Fruit fly (Drosophila melanogaster) whole organism, embryonic: Measurements from ENCODE around the gene Cpr12A.

Experiments
- BEAF-32 ChIP-seq: fragments of 200-800 bp; sonication (Bioruptor generic); optimal IDR thresholded peaks from 3 replicates; lab custom pipeline; 2017; ENCODE audit warnings: missing biosample characterization, missing genetic modification characterization, mild to moderate bottlenecking, moderate library complexity, missing genetic modification reagents
- Blimp-1 ChIP-seq: fragments of 200-800 bp; sonication (Bioruptor generic); optimal IDR thresholded peaks from 3 replicates; lab custom pipeline; 2018; ENCODE audit warnings: missing biosample characterization, missing genetic modification characterization, mild to moderate bottlenecking, moderate library complexity, missing genetic modification reagents
- BtbVII ChIP-seq: fragments of 200-800 bp; sonication (Bioruptor generic); optimal IDR thresholded peaks from 3 replicates; lab custom pipeline; 2017; ENCODE audit warnings: missing biosample characterization, mild to moderate bottlenecking, missing genetic modification characterization
- CG10209 ChIP-seq: fragments of 200-800 bp; sonication (Bioruptor generic); optimal IDR thresholded peaks from 3 replicates; lab custom pipeline; 2017; ENCODE audit warnings: missing biosample characterization, mild to moderate bottlenecking, missing genetic modification characterization, missing genetic modification reagents
- CG10543 ChIP-seq: fragments of 200-800 bp; sonication (Bioruptor generic); optimal IDR thresholded peaks from 3 replicates; lab custom pipeline; 2017; ENCODE audit warnings: missing biosample characterization, mild to moderate bottlenecking, missing genetic modification characterization, moderate library complexity
- CG11695 ChIP-seq: fragments of 200-800 bp; sonication (Bioruptor generic); IDR thresholded peaks from 3 replicates; pipeline ENCODE4 v1.3.6; 2022; ENCODE audit warnings: missing biosample characterization, missing genetic modification characterization
- CG12071 ChIP-seq: fragments of 200-800 bp; sonication (Bioruptor generic); optimal IDR thresholded peaks from 3 replicates; lab custom pipeline; 2018; ENCODE audit warnings: missing biosample characterization, mild to moderate bottlenecking, missing genetic modification characterization
- CG13424 ChIP-seq: fragments of 200-800 bp; sonication (Bioruptor generic); optimal IDR thresholded peaks from 2 replicates; lab custom pipeline; 2019; ENCODE audit warnings: missing biosample characterization, mild to moderate bottlenecking, missing genetic modification characterization, moderate library complexity
- CG15514 ChIP-seq: fragments of 200-800 bp; sonication (Bioruptor generic); optimal IDR thresholded peaks from 3 replicates; lab custom pipeline; 2017; ENCODE audit warnings: missing biosample characterization, missing genetic modification characterization, mild to moderate bottlenecking, moderate library complexity, missing genetic modification reagents
- CG17359 ChIP-seq: fragments of 200-800 bp; sonication (Bioruptor generic); optimal IDR thresholded peaks from 3 replicates; lab custom pipeline; 2018; ENCODE audit warnings: missing biosample characterization, mild to moderate bottlenecking, missing genetic modification characterization, moderate library complexity
- CG18011 ChIP-seq: fragments of 200-800 bp; sonication (Bioruptor generic); optimal IDR thresholded peaks from 2 replicates; lab custom pipeline; 2017; ENCODE audit warnings: missing biosample characterization, missing genetic modification characterization, mild to moderate bottlenecking, moderate library complexity, missing genotype
- CG18599 ChIP-seq: fragments of 200-800 bp; sonication (Bioruptor generic); optimal IDR thresholded peaks from 3 replicates; lab custom pipeline; 2017; ENCODE audit warnings: missing biosample characterization, missing genetic modification characterization, mild to moderate bottlenecking, moderate library complexity, missing genetic modification reagents
- CG2199 ChIP-seq: fragments of 200-800 bp; sonication (Bioruptor generic); IDR thresholded peaks from 3 replicates; pipeline ENCODE4 v1.3.6; 2022; ENCODE audit warnings: missing biosample characterization, missing genetic modification characterization
- CG3407 ChIP-seq: fragments of 200-800 bp; sonication (Bioruptor generic); optimal IDR thresholded peaks from 2 replicates; lab custom pipeline; 2018; ENCODE audit warnings: missing biosample characterization, mild to moderate bottlenecking, missing genetic modification characterization
- CG43689 ChIP-seq: fragments of 200-800 bp; sonication (Bioruptor generic); IDR thresholded peaks from 2 replicates; pipeline ENCODE4 v1.3.6; 2022; ENCODE audit warnings: missing biosample characterization, missing genetic modification characterization
- CG5180 ChIP-seq: fragments of 200-800 bp; sonication (Bioruptor generic); optimal IDR thresholded peaks from 3 replicates; lab custom pipeline; 2017; ENCODE audit warnings: missing biosample characterization, missing genetic modification characterization, mild to moderate bottlenecking, moderate library complexity, missing genetic modification reagents
- CG7271 ChIP-seq: fragments of 200-800 bp; sonication (Bioruptor generic); optimal IDR thresholded peaks from 2 replicates; lab custom pipeline; 2018; ENCODE audit warnings: missing biosample characterization, mild to moderate bottlenecking, missing genetic modification characterization, moderate library complexity
- CHES-1-like ChIP-seq: fragments of 200-800 bp; sonication (Bioruptor generic); optimal IDR thresholded peaks from 2 replicates; lab custom pipeline; 2016; ENCODE audit warnings: missing biosample characterization, missing genetic modification characterization
- Dfd ChIP-seq, 2 experiments: fragments of >200 bp; optimal IDR thresholded peaks; 2 replicates each; lab custom pipeline; 2017; ENCODE audit warnings: missing biosample characterization in 2 of 2, missing genetic modification characterization in 2 of 2
- Dip3 ChIP-seq: fragments of 200-800 bp; sonication (Bioruptor generic); optimal IDR thresholded peaks from 3 replicates; lab custom pipeline; 2016; ENCODE audit warnings: missing biosample characterization, missing genetic modification characterization
- Dp ChIP-seq: fragments of 200-800 bp; sonication (Bioruptor generic); optimal IDR thresholded peaks from 2 replicates; lab custom pipeline; 2018; ENCODE audit warnings: missing biosample characterization, mild to moderate bottlenecking, missing genetic modification characterization, moderate library complexity
- ERR ChIP-seq: fragments of 200-800 bp; sonication (Bioruptor generic); optimal IDR thresholded peaks from 2 replicates; lab custom pipeline; 2016; ENCODE audit warnings: missing biosample characterization, missing genetic modification characterization
- Hr3 ChIP-seq: fragments of 200-800 bp; sonication (Bioruptor generic); optimal IDR thresholded peaks from 3 replicates; lab custom pipeline; 2016; ENCODE audit warnings: missing biosample characterization, missing genetic modification characterization
- Lim3 ChIP-seq: fragments of 200-800 bp; sonication (Bioruptor generic); IDR thresholded peaks from 2 replicates; pipeline ENCODE4 v1.3.6; 2022; ENCODE audit warnings: missing biosample characterization, missing genetic modification characterization
- Med ChIP-seq: fragments of 200-800 bp; sonication (Bioruptor generic); peaks from one replicate; lab custom pipeline; 2016; ENCODE audit warnings: missing biosample characterization, missing genetic modification characterization, mild to moderate bottlenecking, inconsistent platforms, moderate library complexity
- Meics ChIP-seq: fragments of 200-800 bp; sonication (Bioruptor generic); optimal IDR thresholded peaks from 2 replicates; lab custom pipeline; 2017; ENCODE audit warnings: missing biosample characterization, mild to moderate bottlenecking, missing genetic modification characterization
- PHDP ChIP-seq: fragments of 200-800 bp; sonication (Bioruptor generic); optimal IDR thresholded peaks from 3 replicates; lab custom pipeline; 2018; ENCODE audit warnings: missing biosample characterization, mild to moderate bottlenecking, missing genetic modification characterization, moderate library complexity
- Sox100B ChIP-seq: fragments of 200-800 bp; sonication (Bioruptor generic); optimal IDR thresholded peaks from 3 replicates; lab custom pipeline; 2018; ENCODE audit warnings: missing biosample characterization, mild to moderate bottlenecking, missing genetic modification characterization
- Sox102F ChIP-seq: fragments of 200-800 bp; sonication (Bioruptor generic); optimal IDR thresholded peaks from 2 replicates; lab custom pipeline; 2018; ENCODE audit warnings: missing biosample characterization, mild to moderate bottlenecking, missing genetic modification characterization, moderate library complexity
- crol ChIP-seq: fragments of 200-800 bp; sonication (Bioruptor generic); IDR thresholded peaks from 2 replicates; pipeline ENCODE4 v1.3.6; 2022; ENCODE audit warnings: missing biosample characterization, missing genetic modification characterization
- dysf ChIP-seq: fragments of 200-800 bp; sonication (Bioruptor generic); IDR thresholded peaks from 3 replicates; pipeline ENCODE4 v1.3.6; 2022; ENCODE audit warnings: missing biosample characterization, missing genetic modification characterization
- fd102C ChIP-seq: fragments of 200-800 bp; sonication (Bioruptor generic); optimal IDR thresholded peaks from 2 replicates; lab custom pipeline; 2018; ENCODE audit warnings: missing biosample characterization, mild to moderate bottlenecking, missing genetic modification characterization, moderate library complexity
- fd64A ChIP-seq: fragments of 200-800 bp; sonication (Bioruptor generic); optimal IDR thresholded peaks from 3 replicates; lab custom pipeline; 2018; ENCODE audit warnings: missing biosample characterization, mild to moderate bottlenecking, missing genetic modification characterization
- ftz-f1 ChIP-seq: fragments of 200-800 bp; sonication (Bioruptor generic); optimal IDR thresholded peaks from 2 replicates; lab custom pipeline; 2016; ENCODE audit warnings: missing biosample characterization, missing genetic modification characterization
- gem ChIP-seq: fragments of 200-800 bp; sonication (Bioruptor generic); optimal IDR thresholded peaks from 2 replicates; lab custom pipeline; 2019; ENCODE audit warnings: missing biosample characterization, mild to moderate bottlenecking, missing genetic modification characterization, moderate library complexity
- hkb ChIP-seq, 2 experiments: fragments of 200-800 bp in 1 of 2; fragments of >200 bp in 1 of 2; sonication (Bioruptor generic) in 1 of 2; IDR thresholded peaks in 1 of 2; optimal IDR thresholded peaks in 1 of 2; 2 replicates each; pipeline versions ENCODE4 v1.3.6 to Lab custom; 2017 to 2022; ENCODE audit warnings: missing biosample characterization in 1 of 2, missing genetic modification characterization in 1 of 2
- klu ChIP-seq: fragments of 200-800 bp; sonication (Bioruptor generic); IDR thresholded peaks from 2 replicates; pipeline ENCODE4 v1.3.6; 2022; ENCODE audit warnings: missing biosample characterization, missing genetic modification characterization
- kni ChIP-seq: fragments of 200-800 bp; sonication (Bioruptor generic); optimal IDR thresholded peaks from 3 replicates; lab custom pipeline; 2017; ENCODE audit warnings: mild to moderate bottlenecking, missing biosample characterization, missing genetic modification reagents, missing genetic modification characterization
- lab ChIP-seq: fragments of 200-800 bp; sonication (Bioruptor generic); optimal IDR thresholded peaks from 3 replicates; lab custom pipeline; 2017; ENCODE audit warnings: missing biosample characterization, missing genetic modification characterization, mild to moderate bottlenecking, moderate library complexity, missing genetic modification reagents
- lbe ChIP-seq: fragments of 200-800 bp; sonication (Bioruptor generic); optimal IDR thresholded peaks from 2 replicates; lab custom pipeline; 2016; ENCODE audit warnings: missing biosample characterization, mild to moderate bottlenecking, missing genetic modification characterization
- luna ChIP-seq: fragments of 200-800 bp; sonication (Bioruptor generic); optimal IDR thresholded peaks from 2 replicates; lab custom pipeline; 2016; ENCODE audit warnings: missing biosample characterization, missing genetic modification characterization
- mld ChIP-seq: fragments of 200-800 bp; sonication (Bioruptor generic); IDR thresholded peaks from 3 replicates; pipeline ENCODE4 v1.3.6; 2022; ENCODE audit warnings: missing biosample characterization, missing genetic modification characterization; ENCODE audit not compliant: partially characterized antibody
- odd ChIP-seq: fragments of 200-800 bp; sonication (Bioruptor generic); optimal IDR thresholded peaks from 2 replicates; lab custom pipeline; 2017; ENCODE audit warnings: missing biosample characterization, mild to moderate bottlenecking, missing genetic modification characterization
- pzg ChIP-seq: fragments of 200-800 bp; sonication (Bioruptor generic); optimal IDR thresholded peaks from 3 replicates; lab custom pipeline; 2018; ENCODE audit warnings: missing biosample characterization, mild to moderate bottlenecking, missing genetic modification characterization, moderate library complexity
- rib ChIP-seq: fragments of 200-800 bp; sonication (Bioruptor generic); IDR thresholded peaks from 2 replicates; pipeline ENCODE4 v1.3.6; 2022; ENCODE audit warnings: missing biosample characterization, missing genetic modification characterization
- sens ChIP-seq: fragments of 200-800 bp; sonication (Bioruptor generic); peaks from one replicate; lab custom pipeline; 2016; ENCODE audit warnings: missing biosample characterization, missing genetic modification characterization
- sob ChIP-seq: fragments of 200-800 bp; sonication (Bioruptor generic); IDR thresholded peaks from 2 replicates; pipeline ENCODE4 v1.3.6; 2022; ENCODE audit warnings: missing biosample characterization, missing genetic modification characterization
- sqz ChIP-seq: fragments of 200-800 bp; sonication (Bioruptor generic); optimal IDR thresholded peaks from 3 replicates; lab custom pipeline; 2018; ENCODE audit warnings: missing biosample characterization, mild to moderate bottlenecking, missing genetic modification characterization
- tio ChIP-seq: fragments of 200-800 bp; sonication (Bioruptor generic); optimal IDR thresholded peaks from 2 replicates; lab custom pipeline; 2017; ENCODE audit warnings: missing biosample characterization, missing genetic modification characterization, inconsistent platforms

Gene Cpr12A

DNA sequence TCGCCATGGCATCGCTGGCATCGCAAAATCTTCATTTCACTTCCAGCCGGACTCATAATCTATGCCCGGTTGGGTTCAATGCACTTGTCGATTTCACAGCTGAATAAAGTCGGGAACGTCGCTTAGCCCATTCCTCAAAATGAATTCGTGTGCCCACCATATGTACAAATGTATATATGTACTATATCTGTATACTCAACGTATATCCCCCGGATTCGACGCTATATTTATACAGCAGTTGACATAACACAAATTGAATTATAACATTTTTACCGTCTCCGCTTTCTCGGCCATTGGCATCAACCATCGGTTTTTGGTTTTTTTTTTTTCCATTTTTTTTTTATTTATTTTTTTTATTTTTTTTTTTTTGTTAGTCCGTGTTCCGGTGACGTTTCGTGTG, 26.8 kb downstream of the Cpr12A start (continued):
- TF ChIP-seq CG10543 (GFP tag; lab: Kevin White, UChicago) = peak; percentile 44
- TF ChIP-seq PHDP (tag; lab: Kevin White, UChicago) = peak; percentile 17
- no peak for TF ChIP-seq tio (GFP tag; lab: Kevin White, UChicago)
- TF ChIP-seq Meics (GFP tag; lab: Kevin White, UChicago) = peak; percentile 14
- TF ChIP-seq lbe (GFP tag; lab: Kevin White, UChicago) = peak; percentile 50
- TF ChIP-seq CG18011 (GFP tag; lab: Kevin White, UChicago) = no peak
- TF ChIP-seq Sox102F (GFP tag; lab: Kevin White, UChicago) = peak; percentile 6
- TF ChIP-seq Dp = no peak
- TF ChIP-seq fd102C (GFP tag; lab: Kevin White, UChicago) = no peak
- TF ChIP-seq Sox100B = peak; percentile 10
- TF ChIP-seq CG10209 = peak; percentile 21
- TF ChIP-seq Hr3 (GFP tag; lab: Kevin White, UChicago) = no peak
- TF ChIP-seq CG43689 (GFP tag; lab: Robert Waterston, UW) = no peak
- TF ChIP-seq CG7271 = no peak
- peak; percentile 7 for TF ChIP-seq odd (GFP tag; lab: Kevin White, UChicago)
- TF ChIP-seq klu (GFP tag; lab: Robert Waterston, UW) = no peak
- no peak for TF ChIP-seq ERR (GFP tag; lab: Kevin White, UChicago)
- no peak for TF ChIP-seq ftz-f1
- peak; percentile 20 for TF ChIP-seq sqz (GFP tag; lab: Kevin White, UChicago)
- TF ChIP-seq Dfd (GFP tag; optimal IDR thresholded peaks at IDR 0.05; lab: Kevin White, UChicago) = no peak
- no peak for TF ChIP-seq crol (GFP tag; lab: Robert Waterston, UW)
- no peak for TF ChIP-seq hkb (optimal IDR thresholded peaks at IDR 0.05; lab: Kevin White, UChicago)
- TF ChIP-seq hkb (GFP tag; IDR thresholded peaks at IDR 0.05; lab: Robert Waterston, UW) = 0 out of 2 replicates have a peak, but pooled peaks have one; percentile 28
- TF ChIP-seq CHES-1-like (GFP tag; lab: Kevin White, UChicago) = no peak
- TF ChIP-seq Med (GFP tag; lab: Kevin White, UChicago) = peak; percentile 68
- peak; percentile 75 for TF ChIP-seq sens (GFP tag; lab: Kevin White, UChicago)
- no peak for TF ChIP-seq CG11695 (GFP tag; lab: Robert Waterston, UW)
- TF ChIP-seq CG13424 (tag; lab: Kevin White, UChicago) = peak; percentile 15
- peak; percentile 34 for TF ChIP-seq CG15514 (GFP tag; lab: Kevin White, UChicago)
- no peak for TF ChIP-seq mld (GFP tag; lab: Robert Waterston, UW)
- TF ChIP-seq Lim3 (GFP tag; lab: Robert Waterston, UW) = no peak
- TF ChIP-seq luna (GFP tag; lab: Kevin White, UChicago) = no peak
- TF ChIP-seq sob = 0 out of 2 replicates have a peak, but pooled peaks have one; percentile 25
- TF ChIP-seq CG3407 = peak; percentile 0
- TF ChIP-seq Dip3 = no peak
- peak; percentile 10 for TF ChIP-seq CG5180 (GFP tag; lab: Kevin White, UChicago)
- TF ChIP-seq dysf (GFP tag; lab: Robert Waterston, UW) = 0 out of 3 replicates have a peak, but pooled peaks have one; percentile 28
- no peak for TF ChIP-seq rib (GFP tag; lab: Robert Waterston, UW)
- peak; percentile 45 for TF ChIP-seq kni (GFP tag; lab: Kevin White, UChicago)
- TF ChIP-seq BEAF-32 (GFP tag; lab: Kevin White, UChicago) = no peak
- TF ChIP-seq CG12071 = peak; percentile 40
- TF ChIP-seq CG17359 (tag; lab: Kevin White, UChicago) = peak; percentile 44
- TF ChIP-seq gem (tag; lab: Kevin White, UChicago) = peak; percentile 18
- peak; percentile 32 for TF ChIP-seq BtbVII
- TF ChIP-seq lab (GFP tag; lab: Kevin White, UChicago) = peak; percentile 56
- no peak for TF ChIP-seq pzg (GFP tag; lab: Kevin White, UChicago)
- TF ChIP-seq Blimp-1 (GFP tag; lab: Kevin White, UChicago) = peak; percentile 32
- TF ChIP-seq fd64A = peak; percentile 14
- TF ChIP-seq CG18599 (GFP tag; lab: Kevin White, UChicago) = peak; percentile 61
- TF ChIP-seq CG2199 (GFP tag; lab: Robert Waterston, UW) = no peak
